Worm (Caenorhabditis elegans): ENCODE data around the gene lsm-1.

The lsm-1 gene

ce11 chrII:11135773-11136172 lies 9.0 kb downstream of the lsm-1 start:
- no peak for TF ChIP-seq snpc-4 (tag; optimal IDR thresholded peaks at IDR 0.05)
- peak; percentile 78 for TF ChIP-seq unc-62 (GFP tag; optimal IDR thresholded peaks at IDR 0.05)

DNA sequence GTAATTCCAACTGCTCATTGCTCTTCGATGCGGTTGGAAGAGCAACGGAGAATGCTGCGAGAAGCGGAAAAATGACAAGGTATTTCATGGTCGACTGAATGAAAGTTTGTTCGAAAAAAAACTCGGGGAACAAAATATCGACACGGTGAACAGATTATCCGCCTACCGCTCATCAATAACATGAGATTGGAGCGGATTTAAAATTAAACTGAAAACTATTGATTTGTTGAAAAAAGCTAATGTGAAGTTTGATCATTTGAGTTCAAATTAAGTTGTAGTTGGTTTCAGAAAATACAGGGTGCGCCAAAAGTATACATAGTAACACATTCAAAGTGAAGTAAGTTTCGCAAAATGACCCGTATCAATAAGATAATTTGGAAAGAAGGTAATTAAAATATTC lies 13.4 kb downstream of the lsm-1 start, which contains the start of gene F40F8.4:
F40F8.4 (minus strand) TSS at position 101 of the 400 bp plus-strand sequence.
- TF ChIP-seq unc-120 (tag; optimal IDR thresholded peaks at IDR 0.05; ENCODE audit: poor library complexity, severe bottlenecking) (no peak), pha-4 (tag; optimal IDR thresholded peaks at IDR 0.05) (no peak), nhr-28 (tag; optimal IDR thresholded peaks at IDR 0.05) (no peak), bed-3 (GFP tag; optimal IDR thresholded peaks at IDR 0.05) (no peak)

ce11 chrII:11142571-11142970 lies 15.8 kb downstream of the lsm-1 start, which contains the start of gene arrd-6:
Gene arrd-6 (plus strand): TSS chrII:11142739.
- TF ChIP-seq sem-2 (GFP tag; optimal IDR thresholded peaks at IDR 0.05): no peak
- no peak for TF ChIP-seq elt-3 (tag; optimal IDR thresholded peaks at IDR 0.05)
- no peak for TF ChIP-seq ces-1 (GFP tag; optimal IDR thresholded peaks at IDR 0.05)
- no peak for TF ChIP-seq M03D4.4 (tag; optimal IDR thresholded peaks at IDR 0.05)
- TF ChIP-seq ceh-39 (tag; optimal IDR thresholded peaks at IDR 0.05): no peak
- TF ChIP-seq nhr-2 (tag; optimal IDR thresholded peaks at IDR 0.05): no peak
- TF ChIP-seq ham-2 (GFP tag; optimal IDR thresholded peaks at IDR 0.05): no peak
- TF ChIP-seq flh-1 (GFP tag; optimal IDR thresholded peaks at IDR 0.05): no peak
- TF ChIP-seq lin-13 (tag; optimal IDR thresholded peaks at IDR 0.05): no peak
- TF ChIP-seq nhr-12 (tag; optimal IDR thresholded peaks at IDR 0.05): no peak
- TF ChIP-seq snpc-4 (tag; optimal IDR thresholded peaks at IDR 0.05): no peak
- no peak for TF ChIP-seq unc-39 (tag; optimal IDR thresholded peaks at IDR 0.05)
- TF ChIP-seq unc-120 (tag; optimal IDR thresholded peaks at IDR 0.05; ENCODE audit: poor library complexity, severe bottlenecking): no peak
- no peak for TF ChIP-seq hlh-1 (tag; optimal IDR thresholded peaks at IDR 0.05)
- no peak for TF ChIP-seq nhr-28 (tag; optimal IDR thresholded peaks at IDR 0.05)
- TF ChIP-seq sptf-1 (tag; optimal IDR thresholded peaks at IDR 0.05): no peak

- no peak for TF ChIP-seq lsy-2 (tag; optimal IDR thresholded peaks at IDR 0.05)
- no peak for TF ChIP-seq nhr-12 (tag; optimal IDR thresholded peaks at IDR 0.05)
- TF ChIP-seq ham-2 (GFP tag; optimal IDR thresholded peaks at IDR 0.05): no peak
- TF ChIP-seq nhr-2 (tag; optimal IDR thresholded peaks at IDR 0.05): no peak
- no peak for TF ChIP-seq ceh-43 (GFP tag; optimal IDR thresholded peaks at IDR 0.05)
- TF ChIP-seq pha-4 (tag; optimal IDR thresholded peaks at IDR 0.05): no peak
- TF ChIP-seq flh-1 (GFP tag; optimal IDR thresholded peaks at IDR 0.05): no peak
- TF ChIP-seq unc-62 (GFP tag; optimal IDR thresholded peaks at IDR 0.05): no peak
- no peak for TF ChIP-seq ztf-11 (tag; optimal IDR thresholded peaks at IDR 0.05)
- TF ChIP-seq blmp-1 (tag; optimal IDR thresholded peaks at IDR 0.05): no peak
- TF ChIP-seq zip-8 (tag; optimal IDR thresholded peaks at IDR 0.05): no peak
- TF ChIP-seq unc-120 (tag; optimal IDR thresholded peaks at IDR 0.05; ENCODE audit: poor library complexity, severe bottlenecking): no peak
These were observed 23.3 kb downstream of the lsm-1 start for ce11 chrII:11149866-11150685.

- TF ChIP-seq nhr-76 (tag; optimal IDR thresholded peaks at IDR 0.05) (no peak), lin-13 (tag; optimal IDR thresholded peaks at IDR 0.05) (no peak), ceh-43 (GFP tag; optimal IDR thresholded peaks at IDR 0.05) (no peak), unc-120 (tag; optimal IDR thresholded peaks at IDR 0.05; ENCODE audit: poor library complexity, severe bottlenecking) (no peak), tbx-8 (GFP tag; optimal IDR thresholded peaks at IDR 0.05) (no peak), nhr-2 (tag; optimal IDR thresholded peaks at IDR 0.05) (no peak), pha-4 (tag; optimal IDR thresholded peaks at IDR 0.05) (no peak), mls-2 (tag; optimal IDR thresholded peaks at IDR 0.05) (no peak), ceh-39 (tag; optimal IDR thresholded peaks at IDR 0.05) (no peak), elt-1 (tag; optimal IDR thresholded peaks at IDR 0.05; ENCODE audit: borderline replicate concordance, insufficient read depth) (no peak), blmp-1 (tag; optimal IDR thresholded peaks at IDR 0.05) (no peak)
These were observed 24.2 kb downstream of the lsm-1 start for ce11 chrII:11150976-11151375.

DNA sequence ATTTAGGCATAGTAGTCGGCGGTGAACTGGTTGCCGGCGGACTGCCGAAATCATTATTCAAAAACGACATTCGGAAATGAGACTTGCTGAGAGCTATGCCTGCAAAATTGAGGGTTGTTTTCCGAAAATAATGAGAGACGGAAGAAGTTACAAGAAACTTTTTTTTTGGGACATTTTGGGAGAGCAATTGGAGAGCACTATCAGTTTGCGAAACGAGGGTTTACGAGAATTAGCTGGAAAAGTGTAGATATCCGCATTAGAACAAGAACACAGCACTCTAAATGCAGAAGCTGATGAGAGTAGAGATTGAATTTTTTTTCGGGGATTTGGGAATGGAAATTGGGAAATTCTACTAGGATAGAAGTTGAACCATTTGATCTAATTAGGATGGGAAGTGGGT lies 25.7 kb downstream of the lsm-1 start, which contains the start of gene pqm-1:
pqm-1 (minus strand) TSS at position 101 of the 400 bp plus-strand sequence.
- TF ChIP-seq drap-1 (GFP tag; optimal IDR thresholded peaks at IDR 0.05) (no peak), ceh-43 (GFP tag; optimal IDR thresholded peaks at IDR 0.05) (no peak)

All from whole organism, mixed stage, embryonic.